Fruit fly (Drosophila melanogaster): ENCODE measurements around the gene CG6983.

dm6 chr3L:8441745-8442575 is 7.2 kb downstream of the CG6983 start, which contains the start of gene Unr:
- TF ChIP-seq pad (GFP tag; optimal IDR thresholded peaks at IDR 0.05) (peak; percentile 73), cnc (optimal IDR thresholded peaks at IDR 0.05) (no peak), kay (GFP tag; ENCODE audit: borderline replicate concordance) (no peak), cic (GFP tag; optimal IDR thresholded peaks at IDR 0.05) (peak; percentile 96)

All from whole organism, adult.